Worm (Caenorhabditis elegans): ENCODE measurements around the gene nex-4.

DNA sequence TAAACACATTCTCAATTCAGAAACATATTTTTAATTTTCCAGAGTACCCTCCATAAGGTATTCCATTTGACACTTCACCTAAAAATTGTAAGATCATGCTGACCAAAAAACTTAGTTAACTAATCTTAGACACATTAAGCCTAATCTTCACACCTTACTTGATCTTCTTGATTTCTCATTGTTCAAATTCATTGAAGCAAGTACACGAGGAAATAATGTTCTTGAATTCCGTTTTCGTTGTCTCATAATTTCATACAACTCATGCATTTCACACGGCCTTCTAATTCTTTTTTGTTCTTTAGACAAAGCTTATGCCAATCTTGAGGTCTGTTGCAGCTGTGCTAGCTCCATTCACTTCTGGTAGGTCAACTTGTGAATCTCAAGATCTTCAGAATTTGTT is 20.8 kb downstream of the nex-4 start, which contains the start of gene srd-33:
- TF ChIP-seq Y67H2A.10 (GFP tag; conservative IDR thresholded peaks at IDR 0.05) (no peak), F57A8.1 (GFP tag; optimal IDR thresholded peaks at IDR 0.05) (no peak)

Data from whole organism, young adult.